Worm (Caenorhabditis elegans): Measurements from ENCODE around the gene ZK856.7.

ZK856.7 gene

ce11 chrV:10224619-10225018 lies 22.7 kb downstream of the ZK856.7 start:
- TF ChIP-seq cog-1 (tag; optimal IDR thresholded peaks at IDR 0.05): no peak

- no peak for TF ChIP-seq flt-1 (GFP tag; IDR thresholded peaks at IDR 0.05)
- no peak for TF ChIP-seq klf-2 (GFP tag; conservative IDR thresholded peaks at IDR 0.05)
- no peak for TF ChIP-seq ztf-23 (GFP tag; IDR thresholded peaks at IDR 0.05)
Observed at ce11 chrV:10225610-10226009, 23.7 kb downstream of the ZK856.7 start, which contains the start of gene daf-36. daf-36 (minus strand) TSS chrV:10225710.

DNA sequence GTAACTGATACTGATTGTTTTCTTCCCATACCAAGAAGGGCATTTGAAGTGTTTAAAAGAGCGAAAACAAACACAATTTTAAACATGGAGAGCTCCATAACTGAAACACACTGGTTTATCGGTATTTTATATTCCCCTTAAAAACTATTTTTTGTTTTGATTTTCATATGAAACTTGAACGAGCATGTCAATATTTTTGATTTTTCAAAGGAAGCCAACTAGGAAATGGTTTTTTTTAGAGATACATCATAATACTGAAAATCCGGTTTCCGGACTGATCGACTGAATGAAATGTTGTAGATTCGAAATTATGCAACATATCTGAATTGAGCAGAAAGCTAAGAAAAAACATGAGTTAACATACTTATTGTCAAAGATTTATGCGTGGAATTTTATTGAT lies 25.4 kb downstream of the ZK856.7 start, which contains the start of gene ttr-19:
TSS of gene ttr-19 (minus strand) at position 101 of the 400 bp plus-strand sequence.
- no peak for TF ChIP-seq med-1 (GFP tag; optimal IDR thresholded peaks at IDR 0.05; ENCODE audit: insufficient read depth)
- TF ChIP-seq flt-1 (GFP tag; IDR thresholded peaks at IDR 0.05): no peak

ce11 chrV:10228360-10228759 lies 26.5 kb downstream of the ZK856.7 start, which contains the start of gene fipr-4:
fipr-4 (minus strand) TSS chrV:10228460.
- TF ChIP-seq ref-1 (GFP tag; conservative IDR thresholded peaks at IDR 0.05) (no peak), ztf-29 (GFP tag; IDR thresholded peaks at IDR 0.05) (no peak), flt-1 (GFP tag; IDR thresholded peaks at IDR 0.05) (no peak), cog-1 (tag; optimal IDR thresholded peaks at IDR 0.05) (no peak), med-1 (GFP tag; optimal IDR thresholded peaks at IDR 0.05; ENCODE audit: insufficient read depth) (no peak), klf-2 (GFP tag; conservative IDR thresholded peaks at IDR 0.05) (no peak), T22C8.4 (GFP tag; IDR thresholded peaks at IDR 0.05) (no peak), tab-1 (GFP tag; IDR thresholded peaks at IDR 0.05) (no peak), ztf-23 (GFP tag; IDR thresholded peaks at IDR 0.05) (no peak)

DNA sequence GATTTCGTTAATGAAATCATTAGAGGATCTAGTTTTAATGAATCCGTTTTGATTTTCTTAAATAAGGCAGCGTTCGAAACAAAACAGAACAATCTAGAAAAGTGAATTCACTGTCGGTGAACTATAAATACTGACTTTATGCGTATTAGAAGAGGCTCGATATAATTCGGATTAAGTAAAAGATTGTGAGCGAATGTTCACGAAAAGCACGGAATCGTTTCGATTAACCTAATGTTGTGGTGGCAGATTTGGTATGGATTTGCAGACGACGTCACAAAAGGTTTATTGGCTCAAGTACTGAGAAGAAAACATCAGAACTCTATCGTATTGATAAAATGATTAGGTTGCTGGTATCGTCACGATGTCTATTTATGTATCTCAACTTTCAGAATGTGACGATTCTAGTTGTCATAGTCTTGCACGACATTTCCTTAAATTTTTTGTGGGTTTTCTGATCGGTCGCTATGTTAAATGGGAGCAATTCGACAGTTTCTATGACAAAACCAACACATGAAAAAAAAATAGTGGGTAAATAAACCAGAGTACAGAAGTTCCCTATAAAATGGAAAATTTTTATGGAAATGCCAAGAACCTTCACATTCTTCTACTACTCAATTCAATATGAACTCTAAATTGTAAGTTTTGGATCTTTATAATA lies 27.5 kb downstream of the ZK856.7 start, which contains the start of the genes pyt-1 and fipr-7:
TSS of gene pyt-1 (minus strand) at position 101 of the 658 bp plus-strand sequence.
TSS of gene fipr-7 (plus strand) at position 608 of the 658 bp plus-strand sequence.
- TF ChIP-seq cog-1 (tag; optimal IDR thresholded peaks at IDR 0.05) (no peak), med-1 (GFP tag; optimal IDR thresholded peaks at IDR 0.05; ENCODE audit: insufficient read depth) (no peak), T22C8.4 (GFP tag; IDR thresholded peaks at IDR 0.05) (no peak), ztf-23 (GFP tag; IDR thresholded peaks at IDR 0.05) (no peak), tab-1 (GFP tag; IDR thresholded peaks at IDR 0.05) (no peak), ref-1 (GFP tag; conservative IDR thresholded peaks at IDR 0.05) (no peak), flt-1 (GFP tag; IDR thresholded peaks at IDR 0.05) (no peak), ztf-29 (GFP tag; IDR thresholded peaks at IDR 0.05) (no peak)

DNA sequence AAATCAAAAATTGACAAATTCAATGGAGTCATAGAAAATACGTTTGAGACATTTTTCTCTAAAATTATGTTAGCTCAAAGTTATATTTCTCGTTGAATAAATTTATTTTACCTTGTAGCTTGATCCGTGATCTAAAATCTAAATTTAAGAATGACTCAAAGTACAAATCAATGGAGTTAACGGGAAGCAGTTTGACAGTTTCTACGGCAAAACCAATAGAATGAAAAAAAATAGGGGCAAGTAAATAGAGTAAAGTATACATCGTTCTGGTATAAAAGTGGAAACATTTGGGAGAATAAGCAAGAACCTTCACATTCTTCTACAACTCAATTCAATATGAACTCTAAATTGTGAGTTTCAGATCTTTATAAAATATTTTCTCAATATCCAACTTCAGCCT lies 29.0 kb downstream of the ZK856.7 start, which contains the start of gene fipr-6:
TSS of gene fipr-6 (plus strand) at position 301 of the 400 bp plus-strand sequence.
- TF ChIP-seq cog-1 (tag; optimal IDR thresholded peaks at IDR 0.05) (no peak), T22C8.4 (GFP tag; IDR thresholded peaks at IDR 0.05) (no peak), med-1 (GFP tag; optimal IDR thresholded peaks at IDR 0.05; ENCODE audit: insufficient read depth) (no peak), tab-1 (GFP tag; IDR thresholded peaks at IDR 0.05) (no peak), klf-2 (GFP tag; conservative IDR thresholded peaks at IDR 0.05) (no peak), ztf-23 (GFP tag; IDR thresholded peaks at IDR 0.05) (no peak), ref-1 (GFP tag; conservative IDR thresholded peaks at IDR 0.05) (no peak), flt-1 (GFP tag; IDR thresholded peaks at IDR 0.05) (no peak), ztf-29 (GFP tag; IDR thresholded peaks at IDR 0.05) (no peak)

DNA sequence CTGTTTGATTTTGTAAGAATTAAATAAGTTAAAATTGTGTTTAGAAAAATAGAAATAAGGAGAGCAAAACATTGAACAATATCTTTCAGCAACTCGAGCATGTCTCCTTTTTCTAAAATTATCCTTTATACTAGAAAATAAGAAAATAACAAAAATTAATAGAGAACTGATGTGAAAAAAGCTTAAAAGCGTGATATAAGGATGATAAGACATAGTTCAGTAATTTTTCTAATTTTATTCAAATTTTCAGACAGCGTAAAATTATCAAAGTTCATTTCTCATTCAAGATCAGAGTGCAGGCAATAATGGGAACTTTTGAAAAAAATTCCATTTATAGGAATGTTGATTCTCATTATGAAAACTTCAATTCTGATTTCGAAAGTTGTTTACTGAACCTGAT lies 31.4 kb downstream of the ZK856.7 start, which contains the start of gene str-182:
TSS of gene str-182 (minus strand) at position 101 of the 400 bp plus-strand sequence.
- TF ChIP-seq ztf-29 (GFP tag; IDR thresholded peaks at IDR 0.05) (no peak), ztf-23 (GFP tag; IDR thresholded peaks at IDR 0.05) (no peak)

ce11 chrV:10237171-10237570 lies 35.3 kb downstream of the ZK856.7 start:
- TF ChIP-seq tab-1 (GFP tag; IDR thresholded peaks at IDR 0.05) (no peak), T22C8.4 (GFP tag; IDR thresholded peaks at IDR 0.05) (no peak), ref-1 (GFP tag; conservative IDR thresholded peaks at IDR 0.05) (no peak)

DNA sequence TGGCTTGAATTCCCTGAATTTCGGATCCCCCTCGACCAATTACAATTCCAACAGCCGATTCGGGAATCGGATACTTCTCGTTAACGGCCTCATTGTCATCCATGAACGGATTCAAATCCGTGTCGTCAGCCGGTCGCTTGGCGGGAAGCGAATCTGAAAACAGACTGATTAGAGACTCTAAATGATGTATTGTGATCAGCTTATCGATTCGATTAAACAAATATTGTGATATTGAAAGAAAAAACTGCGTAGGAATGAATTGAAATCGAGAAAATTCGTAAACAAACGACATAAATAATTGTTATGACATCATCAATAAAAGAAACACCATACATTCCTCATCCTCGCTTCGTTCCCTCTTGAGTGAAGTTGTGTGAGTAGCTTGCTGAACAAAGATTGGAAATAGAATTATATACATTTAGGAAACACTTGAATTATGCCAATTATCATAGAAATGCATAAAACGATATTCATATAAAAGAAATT lies 36.1 kb downstream of the ZK856.7 start:
- TF ChIP-seq flt-1 (GFP tag; IDR thresholded peaks at IDR 0.05) (no peak), med-1 (GFP tag; optimal IDR thresholded peaks at IDR 0.05; ENCODE audit: insufficient read depth) (no peak), tab-1 (GFP tag; IDR thresholded peaks at IDR 0.05) (no peak), cog-1 (tag; optimal IDR thresholded peaks at IDR 0.05) (no peak), klf-2 (GFP tag; conservative IDR thresholded peaks at IDR 0.05) (no peak)

DNA sequence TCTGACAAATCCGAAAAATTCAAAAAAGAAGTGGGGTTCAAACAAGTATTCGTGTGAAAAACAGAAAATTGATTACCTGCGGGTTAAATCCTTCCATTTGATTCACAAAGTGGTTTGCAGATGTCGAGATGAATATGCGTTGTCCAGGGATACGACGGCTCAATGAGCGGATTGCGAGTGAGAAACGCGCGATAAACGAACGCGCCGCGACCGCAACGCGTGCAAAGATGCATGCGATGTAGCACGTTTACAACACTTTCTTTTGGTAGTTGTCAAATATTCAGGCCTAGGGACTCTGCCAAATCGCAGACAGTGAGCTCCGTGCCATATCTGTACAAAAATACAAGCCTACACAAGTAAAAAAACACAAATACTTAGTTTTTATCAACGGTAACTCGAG lies 36.8 kb downstream of the ZK856.7 start, which contains the start of gene fubl-1:
TSS of gene fubl-1 (minus strand) at position 202 of the 400 bp plus-strand sequence.
- TF ChIP-seq tab-1 (GFP tag; IDR thresholded peaks at IDR 0.05) (0 out of 2 replicates have a peak, but pooled peaks have one; percentile 46), cog-1 (tag; optimal IDR thresholded peaks at IDR 0.05) (no peak), ztf-23 (GFP tag; IDR thresholded peaks at IDR 0.05) (no peak), ref-1 (GFP tag; conservative IDR thresholded peaks at IDR 0.05) (no peak)

ce11 chrV:10239861-10240260 lies 38.0 kb downstream of the ZK856.7 start, which contains the start of gene fipr-8:
fipr-8 (minus strand) TSS chrV:10239961.
- TF ChIP-seq flt-1 (GFP tag; IDR thresholded peaks at IDR 0.05) (no peak), med-1 (GFP tag; optimal IDR thresholded peaks at IDR 0.05; ENCODE audit: insufficient read depth) (no peak), klf-2 (GFP tag; conservative IDR thresholded peaks at IDR 0.05) (no peak), T22C8.4 (GFP tag; IDR thresholded peaks at IDR 0.05) (no peak), ref-1 (GFP tag; conservative IDR thresholded peaks at IDR 0.05) (no peak), tab-1 (GFP tag; IDR thresholded peaks at IDR 0.05) (no peak), cog-1 (tag; optimal IDR thresholded peaks at IDR 0.05) (no peak), ztf-23 (GFP tag; IDR thresholded peaks at IDR 0.05) (no peak), ztf-29 (GFP tag; IDR thresholded peaks at IDR 0.05) (no peak)
